Fruit fly (Drosophila melanogaster): ENCODE data around the gene Elp1.
A peak's percentile ranks its signal among the peaks of the same experiment; 100 is the strongest.

Elp1 gene

dm6 chr3R:11606679-11607078, 44.1 kb upstream of the Elp1 start:
- TF ChIP-seq Trl (optimal IDR thresholded peaks at IDR 0.05) (peak in 1 of 2 experiments; percentile 8), Trl (GFP tag; optimal IDR thresholded peaks at IDR 0.05) (no peak), grau (tag; optimal IDR thresholded peaks at IDR 0.05) (peak; percentile 73), hth (optimal IDR thresholded peaks at IDR 0.05) (no peak), CG11247 (GFP tag; IDR thresholded peaks at IDR 0.05) (no peak), CG2712 (tag; optimal IDR thresholded peaks at IDR 0.05) (peak; percentile 26), bsh (GFP tag; optimal IDR thresholded peaks at IDR 0.05) (peak in 1 of 2 experiments; percentile 20), Ssrp (tag; optimal IDR thresholded peaks at IDR 0.05) (peak; percentile 11), CG18262 (tag; optimal IDR thresholded peaks at IDR 0.05) (peak; percentile 13), gem (tag; optimal IDR thresholded peaks at IDR 0.05) (peak; percentile 24), CG8290 (GFP tag; optimal IDR thresholded peaks at IDR 0.05) (no peak), CG8290 (tag; optimal IDR thresholded peaks at IDR 0.05) (no peak)

DNA sequence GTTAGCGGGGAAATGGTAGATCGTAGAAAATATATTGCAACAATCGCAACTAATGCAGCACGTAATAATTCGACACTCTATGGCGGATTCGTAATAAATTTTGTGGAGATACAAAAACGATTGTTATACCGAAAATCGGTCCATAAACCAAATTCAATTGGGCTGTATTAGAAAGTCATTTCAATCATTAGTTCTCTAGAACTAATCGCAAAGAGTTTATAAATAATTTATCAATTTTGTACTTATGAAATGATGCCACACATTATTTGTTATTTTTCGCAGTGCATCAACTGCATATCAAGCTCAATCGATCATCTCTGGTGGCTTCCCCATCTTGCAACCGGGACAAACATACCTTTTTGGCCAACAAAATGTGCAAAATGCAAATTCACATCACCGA, 38.3 kb upstream of the Elp1 start:
- TF ChIP-seq schlank (tag; optimal IDR thresholded peaks at IDR 0.05), result no peak
- TF ChIP-seq pan (optimal IDR thresholded peaks at IDR 0.05), result no peak
- no peak for TF ChIP-seq pan (GFP tag; optimal IDR thresholded peaks at IDR 0.05 in 1 of 2, IDR thresholded peaks at IDR 0.05 in 1 of 2)
- no peak for TF ChIP-seq caup (GFP tag; optimal IDR thresholded peaks at IDR 0.05; ENCODE audit: severe bottlenecking)
- no peak for TF ChIP-seq CG12769 (tag; optimal IDR thresholded peaks at IDR 0.05)
- no peak for TF ChIP-seq fu2 (GFP tag; optimal IDR thresholded peaks at IDR 0.05)
- no peak for TF ChIP-seq CG1602 (GFP tag; optimal IDR thresholded peaks at IDR 0.05)
- no peak for TF ChIP-seq CG17359 (tag; optimal IDR thresholded peaks at IDR 0.05)
- TF ChIP-seq abd-A (tag; optimal IDR thresholded peaks at IDR 0.05), result no peak
- no peak for TF ChIP-seq tll (GFP tag; optimal IDR thresholded peaks at IDR 0.05)
- no peak for TF ChIP-seq CG11085 (GFP tag; IDR thresholded peaks at IDR 0.05)
- no peak for TF ChIP-seq inv (GFP tag; IDR thresholded peaks at IDR 0.05; ENCODE audit: partially characterized antibody)
- TF ChIP-seq CG6654 (GFP tag; optimal IDR thresholded peaks at IDR 0.05), result no peak

dm6 chr3R:11613252-11614036, 37.3 kb upstream of the Elp1 start:
- no peak for TF ChIP-seq CG11723 (GFP tag; optimal IDR thresholded peaks at IDR 0.05)
- TF ChIP-seq ato (GFP tag; IDR thresholded peaks at IDR 0.05; ENCODE audit: partially characterized antibody), result no peak
- no peak for TF ChIP-seq pfk (GFP tag; optimal IDR thresholded peaks at IDR 0.05)
- TF ChIP-seq Six4 (GFP tag; optimal IDR thresholded peaks at IDR 0.05), result peak; percentile 35
- TF ChIP-seq Vsx1 (GFP tag; optimal IDR thresholded peaks at IDR 0.05), result no peak
- TF ChIP-seq CG10274 (GFP tag; optimal IDR thresholded peaks at IDR 0.05), result no peak
- peak; percentile 64 for TF ChIP-seq hkb (optimal IDR thresholded peaks at IDR 0.05)
- no peak for TF ChIP-seq hkb (GFP tag; IDR thresholded peaks at IDR 0.05)
- TF ChIP-seq Ravus (GFP tag; IDR thresholded peaks at IDR 0.05), result no peak; the same call in 1 of the 2 replicates
- no peak for TF ChIP-seq CG3726 (GFP tag; IDR thresholded peaks at IDR 0.05)
- TF ChIP-seq gce (GFP tag; IDR thresholded peaks at IDR 0.05), result no peak
- TF ChIP-seq prd (optimal IDR thresholded peaks at IDR 0.05), result no peak
- peak; percentile 75 for TF ChIP-seq prd (GFP tag; IDR thresholded peaks at IDR 0.05)
- TF ChIP-seq CG17328 (GFP tag; IDR thresholded peaks at IDR 0.05), result peak; percentile 56; the same call in 1 of the 2 replicates
- TF ChIP-seq wdn (GFP tag; IDR thresholded peaks at IDR 0.05), result no peak
- peak; percentile 44 for TF ChIP-seq btn (GFP tag; optimal IDR thresholded peaks at IDR 0.05)
- TF ChIP-seq CG11085 (GFP tag; IDR thresholded peaks at IDR 0.05), result peak; percentile 56
- TF ChIP-seq mam (GFP tag; optimal IDR thresholded peaks at IDR 0.05), result peak; percentile 62
- no peak for TF ChIP-seq nom (GFP tag; optimal IDR thresholded peaks at IDR 0.05)
- peak; percentile 3 for TF ChIP-seq gfzf (GFP tag; optimal IDR thresholded peaks at IDR 0.05)
- TF ChIP-seq ci (GFP tag; IDR thresholded peaks at IDR 0.05), result peak; percentile 68; the same call in 2 of the 3 replicates
- no peak for TF ChIP-seq CG8359 (GFP tag; optimal IDR thresholded peaks at IDR 0.05; ENCODE audit: borderline replicate concordance)
- TF ChIP-seq dpn (GFP tag; optimal IDR thresholded peaks at IDR 0.05), result peak; percentile 77 to 79
- no peak for TF ChIP-seq BtbVII (GFP tag; optimal IDR thresholded peaks at IDR 0.05)
- peak; percentile 73 for TF ChIP-seq CG14667 (GFP tag; IDR thresholded peaks at IDR 0.05)
